Fruit fly (Drosophila melanogaster): Measurements from ENCODE around the gene Deaf1.

DNA sequence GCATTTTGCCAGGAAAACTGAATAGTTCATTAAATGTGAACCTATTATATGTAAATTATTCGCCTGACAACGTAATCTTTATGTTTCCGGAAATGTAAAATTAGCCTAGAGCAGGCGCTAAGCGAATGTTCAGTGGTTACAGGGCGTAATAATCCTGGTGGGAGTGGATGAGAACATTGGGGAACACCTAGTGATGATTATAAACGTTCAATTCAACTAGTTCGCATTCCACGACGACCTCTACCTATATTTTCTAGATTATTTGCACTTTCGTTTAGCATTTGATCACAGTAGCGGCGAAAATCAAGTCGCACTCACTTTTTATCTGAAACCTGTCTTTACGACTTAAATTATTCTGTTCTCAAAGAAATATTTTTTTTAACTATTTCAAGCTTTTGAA, 10.5 kb upstream of the Deaf1 start:
- TF ChIP-seq net (GFP tag; optimal IDR thresholded peaks at IDR 0.05) (no peak), CG6276 (GFP tag; optimal IDR thresholded peaks at IDR 0.05) (no peak), CG4318 (GFP tag; optimal IDR thresholded peaks at IDR 0.05) (no peak), CG6854 (GFP tag; optimal IDR thresholded peaks at IDR 0.05) (no peak)

Data from whole organism, prepupa.